Worm (Caenorhabditis elegans): ENCODE measurements around the gene ncx-6.

DNA sequence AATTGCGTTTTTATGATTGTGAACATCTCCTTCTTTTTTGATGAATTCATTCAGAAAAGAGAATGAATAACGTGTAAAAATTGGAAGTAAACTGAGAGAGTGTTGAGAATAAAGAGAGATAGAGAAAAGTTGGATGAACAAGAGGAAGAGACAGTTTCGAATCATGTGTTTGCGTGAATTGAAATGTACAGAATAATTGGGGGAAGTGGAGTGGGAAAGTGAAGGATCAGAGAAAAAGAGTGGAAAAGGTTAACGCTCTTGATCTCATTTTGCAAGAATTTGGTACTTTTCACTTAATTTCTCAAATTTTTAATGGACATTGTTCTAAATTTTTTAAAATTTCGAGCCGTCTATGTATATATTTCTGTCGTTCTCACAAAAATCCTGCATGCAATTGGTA lies 19.6 kb upstream of the ncx-6 start:
- TF ChIP-seq W03F9.2 (tag; optimal IDR thresholded peaks at IDR 0.05): no peak
- TF ChIP-seq dao-5 (tag; optimal IDR thresholded peaks at IDR 0.05): no peak
- TF ChIP-seq him-1 (tag; optimal IDR thresholded peaks at IDR 0.05): no peak
